Fruit fly (Drosophila melanogaster) whole organism, embryonic: ENCODE results near the gene Miga.

Experiments
- Adf1 ChIP-seq: fragments of 200-800 bp; sonication (Bioruptor generic); IDR thresholded peaks from 2 replicates; pipeline ENCODE4 v1.3.6; 2022; ENCODE audit warnings: missing biosample characterization, missing genetic modification characterization
- Antp ChIP-seq: fragments of 200-800 bp; sonication (Bioruptor generic); optimal IDR thresholded peaks from 3 replicates; lab custom pipeline; 2016; ENCODE audit warnings: missing biosample characterization, missing genetic modification characterization
- Awh ChIP-seq: fragments of 200-800 bp; sonication (Bioruptor generic); IDR thresholded peaks from 2 replicates; pipeline ENCODE4, ENCODE4 v1.3.6; 2022; ENCODE audit warnings: missing biosample characterization, missing genetic modification characterization
- B-H2 ChIP-seq: fragments of 200-800 bp; sonication (Bioruptor generic); optimal IDR thresholded peaks from 2 replicates; lab custom pipeline; 2018; ENCODE audit warnings: missing biosample characterization, mild to moderate bottlenecking, missing genetic modification characterization
- BEAF-32 ChIP-seq: fragments of 200-800 bp; sonication (Bioruptor generic); optimal IDR thresholded peaks from 3 replicates; lab custom pipeline; 2017; ENCODE audit warnings: missing biosample characterization, missing genetic modification characterization, mild to moderate bottlenecking, moderate library complexity, missing genetic modification reagents
- CG10543 ChIP-seq: fragments of 200-800 bp; sonication (Bioruptor generic); optimal IDR thresholded peaks from 3 replicates; lab custom pipeline; 2017; ENCODE audit warnings: missing biosample characterization, mild to moderate bottlenecking, missing genetic modification characterization, moderate library complexity
- CG11695 ChIP-seq: fragments of 200-800 bp; sonication (Bioruptor generic); IDR thresholded peaks from 3 replicates; pipeline ENCODE4 v1.3.6; 2022; ENCODE audit warnings: missing biosample characterization, missing genetic modification characterization
- CG12071 ChIP-seq: fragments of 200-800 bp; sonication (Bioruptor generic); optimal IDR thresholded peaks from 3 replicates; lab custom pipeline; 2018; ENCODE audit warnings: missing biosample characterization, mild to moderate bottlenecking, missing genetic modification characterization
- CG1603 ChIP-seq: fragments of 200-800 bp; sonication (Bioruptor generic); optimal IDR thresholded peaks from 2 replicates; lab custom pipeline; 2019; ENCODE audit warnings: missing biosample characterization, mild to moderate bottlenecking, missing genetic modification characterization, moderate library complexity
- CG17328 ChIP-seq: fragments of 200-800 bp; sonication (Bioruptor generic); IDR thresholded peaks from 2 replicates; pipeline ENCODE4 v1.3.6; 2022; ENCODE audit warnings: missing biosample characterization, missing genetic modification characterization
- CG17912 ChIP-seq: fragments of 200-800 bp; sonication (Bioruptor generic); optimal IDR thresholded peaks from 2 replicates; lab custom pipeline; 2018; ENCODE audit warnings: missing biosample characterization, mild to moderate bottlenecking, missing genetic modification characterization
- CG2875 ChIP-seq: fragments of 200-800 bp; sonication (Bioruptor generic); optimal IDR thresholded peaks from 2 replicates; lab custom pipeline; 2017; ENCODE audit warnings: missing biosample characterization, mild to moderate bottlenecking, missing genetic modification characterization, missing genetic modification reagents
- CG2889 ChIP-seq: fragments of 200-800 bp; sonication (Bioruptor generic); IDR thresholded peaks from 3 replicates; pipeline ENCODE4 v1.3.6; 2022; ENCODE audit warnings: missing biosample characterization, missing genetic modification characterization
- CG3163 ChIP-seq: fragments of 200-800 bp; sonication (Bioruptor generic); optimal IDR thresholded peaks from 3 replicates; lab custom pipeline; 2016; ENCODE audit warnings: missing biosample characterization, missing genetic modification characterization
- CG42726 ChIP-seq: fragments of 200-800 bp; sonication (Bioruptor generic); IDR thresholded peaks from 2 replicates; pipeline ENCODE4 v1.3.6; 2022; ENCODE audit warnings: missing biosample characterization, missing genetic modification characterization; ENCODE audit not compliant: partially characterized antibody
- CG4617 ChIP-seq: fragments of 200-800 bp; sonication (Bioruptor generic); optimal IDR thresholded peaks from 3 replicates; lab custom pipeline; 2016; ENCODE audit warnings: missing biosample characterization, missing genetic modification characterization, borderline replicate concordance
- CG4707 ChIP-seq: fragments of 200-800 bp; sonication (Bioruptor generic); optimal IDR thresholded peaks from 2 replicates; lab custom pipeline; 2018; ENCODE audit warnings: missing biosample characterization, mild to moderate bottlenecking, missing genetic modification characterization, moderate library complexity
- CG7786 ChIP-seq: fragments of 200-800 bp; sonication (Bioruptor generic); optimal IDR thresholded peaks from 2 replicates; lab custom pipeline; 2016; ENCODE audit warnings: missing biosample characterization, missing genetic modification characterization
- CG8089 ChIP-seq: fragments of 200-800 bp; sonication (Bioruptor generic); optimal IDR thresholded peaks from 3 replicates; lab custom pipeline; 2016; ENCODE audit warnings: missing biosample characterization, missing genetic modification characterization
- CG8359 ChIP-seq: fragments of 200-800 bp; sonication (Bioruptor generic); optimal IDR thresholded peaks from 2 replicates; lab custom pipeline; 2017; ENCODE audit warnings: missing biosample characterization, mild to moderate bottlenecking, missing genetic modification characterization, borderline replicate concordance
- CTCF ChIP-seq: fragments of 200-800 bp; sonication (Bioruptor generic); optimal IDR thresholded peaks from 2 replicates; lab custom pipeline; 2017; ENCODE audit warnings: missing biosample characterization, mild to moderate bottlenecking, missing genetic modification characterization, moderate library complexity
- Camta ChIP-seq: fragments of 200-800 bp; sonication (Bioruptor generic); optimal IDR thresholded peaks from 2 replicates; lab custom pipeline; 2016; ENCODE audit warnings: missing biosample characterization, missing genetic modification characterization
- E2f2 ChIP-seq: fragments of 200-800 bp; sonication (Bioruptor generic); IDR thresholded peaks from 2 replicates; pipeline ENCODE4 v1.3.6; 2022; ENCODE audit warnings: missing biosample characterization, missing genetic modification characterization
- ERR ChIP-seq: fragments of 200-800 bp; sonication (Bioruptor generic); optimal IDR thresholded peaks from 2 replicates; lab custom pipeline; 2016; ENCODE audit warnings: missing biosample characterization, missing genetic modification characterization
- Ets97D ChIP-seq: fragments of 200-800 bp; sonication (Bioruptor generic); optimal IDR thresholded peaks from 3 replicates; lab custom pipeline; 2016; ENCODE audit warnings: missing biosample characterization, missing genetic modification characterization
- Gsc ChIP-seq: fragments of 200-800 bp; sonication (Bioruptor generic); IDR thresholded peaks from 2 replicates; pipeline ENCODE4 v1.3.6; 2022; ENCODE audit warnings: missing biosample characterization, missing genetic modification characterization
- Jarid2 ChIP-seq: fragments of 200-800 bp; sonication (Bioruptor generic); optimal IDR thresholded peaks from 3 replicates; lab custom pipeline; 2017; ENCODE audit warnings: mild to moderate bottlenecking, missing biosample characterization, missing genetic modification reagents, missing genetic modification characterization
- Med ChIP-seq: fragments of 200-800 bp; sonication (Bioruptor generic); peaks from one replicate; lab custom pipeline; 2016; ENCODE audit warnings: missing biosample characterization, missing genetic modification characterization, mild to moderate bottlenecking, inconsistent platforms, moderate library complexity
- Myb ChIP-seq: fragments of 200-800 bp; sonication (Bioruptor generic); optimal IDR thresholded peaks from 2 replicates; lab custom pipeline; 2016; ENCODE audit warnings: missing biosample characterization, missing genetic modification characterization
- NC2β ChIP-seq: fragments of 200-800 bp; sonication (Bioruptor generic); optimal IDR thresholded peaks from 2 replicates; lab custom pipeline; 2016; ENCODE audit warnings: missing biosample characterization, missing genetic modification characterization
- NFAT ChIP-seq: fragments of 200-800 bp; sonication (Bioruptor generic); IDR thresholded peaks from 2 replicates; pipeline ENCODE4 v1.3.6; 2022; ENCODE audit warnings: missing biosample characterization, missing genetic modification characterization
- Nf-YB ChIP-seq: fragments of 200-800 bp; sonication (Bioruptor generic); optimal IDR thresholded peaks from 3 replicates; lab custom pipeline; 2019; ENCODE audit warnings: missing biosample characterization, mild to moderate bottlenecking, missing genetic modification characterization, moderate library complexity
- Rfx ChIP-seq: fragments of 200-800 bp; sonication (Bioruptor generic); IDR thresholded peaks from 2 replicates; pipeline ENCODE4 v1.3.6; 2022; ENCODE audit warnings: missing biosample characterization, missing genetic modification characterization
- Sin3A ChIP-seq: fragments of >200 bp; optimal IDR thresholded peaks from 2 replicates; lab custom pipeline; 2018
- Trl ChIP-seq, 3 experiments: fragments of >200 bp in 2 of 3; fragments of 200-800 bp in 1 of 3; sonication (Bioruptor generic) in 1 of 3; optimal IDR thresholded peaks; 2 replicates in 1 of 3; 3 replicates in 2 of 3; lab custom pipeline; 2016 to 2017; ENCODE audit warnings: missing biosample characterization in 1 of 3, missing genetic modification characterization in 1 of 3
- YL-1 ChIP-seq: fragments of 200-800 bp; sonication (Bioruptor generic); optimal IDR thresholded peaks from 3 replicates; lab custom pipeline; 2017; ENCODE audit warnings: missing biosample characterization, mild to moderate bottlenecking, missing genetic modification characterization
- bbx ChIP-seq: fragments of 200-800 bp; sonication (Bioruptor generic); IDR thresholded peaks from 2 replicates; pipeline ENCODE4 v1.3.6; 2022; ENCODE audit warnings: missing biosample characterization, missing genetic modification characterization; ENCODE audit not compliant: partially characterized antibody
- dm ChIP-seq: fragments of 200-800 bp; sonication (Bioruptor generic); optimal IDR thresholded peaks from 3 replicates; lab custom pipeline; 2016; ENCODE audit warnings: missing biosample characterization, missing genetic modification characterization
- ems ChIP-seq: fragments of 200-800 bp; sonication (Bioruptor generic); optimal IDR thresholded peaks from 3 replicates; lab custom pipeline; 2016; ENCODE audit warnings: missing biosample characterization, missing genetic modification characterization
- hkb ChIP-seq, 2 experiments: fragments of 200-800 bp in 1 of 2; fragments of >200 bp in 1 of 2; sonication (Bioruptor generic) in 1 of 2; IDR thresholded peaks in 1 of 2; optimal IDR thresholded peaks in 1 of 2; 2 replicates each; pipeline versions ENCODE4 v1.3.6 to Lab custom; 2017 to 2022; ENCODE audit warnings: missing biosample characterization in 1 of 2, missing genetic modification characterization in 1 of 2
- kah ChIP-seq: fragments of 200-800 bp; sonication (Bioruptor generic); optimal IDR thresholded peaks from 2 replicates; lab custom pipeline; 2018; ENCODE audit warnings: missing biosample characterization, mild to moderate bottlenecking, missing genetic modification characterization
- mam ChIP-seq: fragments of 200-800 bp; sonication (Bioruptor generic); optimal IDR thresholded peaks from 3 replicates; lab custom pipeline; 2016; ENCODE audit warnings: missing biosample characterization, missing genetic modification characterization
- nau ChIP-seq: fragments of 200-800 bp; sonication (Bioruptor generic); optimal IDR thresholded peaks from 3 replicates; lab custom pipeline; 2017; ENCODE audit warnings: missing biosample characterization, mild to moderate bottlenecking, missing genetic modification characterization, missing genetic modification reagents
- nmo ChIP-seq: fragments of 200-800 bp; sonication (Bioruptor generic); optimal IDR thresholded peaks from 2 replicates; lab custom pipeline; 2018; ENCODE audit warnings: missing biosample characterization, mild to moderate bottlenecking, missing genetic modification characterization, moderate library complexity
- pita ChIP-seq: fragments of 200-800 bp; sonication (Bioruptor generic); optimal IDR thresholded peaks from 2 replicates; lab custom pipeline; 2017; ENCODE audit warnings: missing biosample characterization, mild to moderate bottlenecking, missing genetic modification characterization
- salm ChIP-seq: fragments of 200-800 bp; sonication (Bioruptor generic); optimal IDR thresholded peaks from 2 replicates; lab custom pipeline; 2018; ENCODE audit warnings: missing biosample characterization, mild to moderate bottlenecking, missing genetic modification characterization
- sens ChIP-seq: fragments of 200-800 bp; sonication (Bioruptor generic); peaks from one replicate; lab custom pipeline; 2016; ENCODE audit warnings: missing biosample characterization, missing genetic modification characterization
- stc ChIP-seq: fragments of 200-800 bp; sonication (Bioruptor generic); IDR thresholded peaks from 2 replicates; pipeline ENCODE4 v1.3.6; 2022; ENCODE audit warnings: missing biosample characterization, missing genetic modification characterization
- tin ChIP-seq: fragments of 200-800 bp; sonication (Bioruptor generic); optimal IDR thresholded peaks from 3 replicates; lab custom pipeline; 2016; ENCODE audit warnings: missing biosample characterization, missing genetic modification characterization
- zfh1 ChIP-seq: fragments of 200-800 bp; sonication (Bioruptor generic); IDR thresholded peaks from 3 replicates; pipeline ENCODE4 v1.3.6; 2022; ENCODE audit warnings: missing biosample characterization, missing genetic modification characterization

The Miga gene

DNA sequence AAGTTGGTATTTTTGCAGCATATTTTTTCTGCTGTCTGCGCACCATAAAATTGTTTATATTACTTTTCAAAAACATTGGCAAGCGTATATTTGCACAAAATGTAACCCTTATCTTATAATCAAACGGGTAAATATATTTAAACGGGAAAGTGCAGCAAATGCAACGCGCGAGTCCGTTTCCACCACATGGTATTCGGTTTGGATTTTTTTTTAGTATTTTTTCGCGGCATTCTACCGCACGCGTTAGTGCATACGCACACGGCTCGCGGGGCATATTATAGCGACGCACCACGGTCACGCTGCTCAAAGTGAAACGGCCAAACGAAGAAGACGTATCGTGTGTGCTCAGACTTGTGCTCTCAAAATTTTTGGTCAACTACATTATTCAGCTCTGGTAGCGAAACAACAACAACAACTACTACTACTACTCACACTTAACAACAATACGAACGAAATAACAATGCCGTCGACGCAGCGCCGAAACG lies 28.6 kb downstream of the Miga start, which contains the start of gene Trf2 (continued):
- TF ChIP-seq CG4617 (peak; percentile 31), stc (peak; percentile 29; the same call in 1 of the 2 replicates), zfh1 (GFP tag; lab: Robert Waterston, UW) (peak; percentile 49; the same call in 2 of the 3 replicates), Camta (peak; percentile 54), CG2875 (GFP tag; lab: Kevin White, UChicago) (peak; percentile 8), Antp (GFP tag; lab: Kevin White, UChicago) (no peak), CG2889 (GFP tag; lab: Robert Waterston, UW) (no peak), Ets97D (GFP tag; lab: Kevin White, UChicago) (peak; percentile 31), CG42726 (peak; percentile 31; the same call in 1 of the 2 replicates), nau (GFP tag; lab: Kevin White, UChicago) (no peak), CTCF (peak; percentile 2), kah (GFP tag; lab: Kevin White, UChicago) (no peak), CG8359 (GFP tag; lab: Kevin White, UChicago) (peak; percentile 2), nmo (peak; percentile 34), Awh (GFP tag; lab: Robert Waterston, UW) (no peak), Myb (peak; percentile 52), BEAF-32 (GFP tag; lab: Kevin White, UChicago) (peak; percentile 57), Adf1 (GFP tag; lab: Robert Waterston, UW) (no peak), dm (GFP tag; lab: Kevin White, UChicago) (peak; percentile 35), CG3163 (GFP tag; lab: Kevin White, UChicago) (peak; percentile 3), CG4707 (peak; percentile 2), Rfx (peak; percentile 30; the same call in 1 of the 2 replicates), NFAT (GFP tag; lab: Robert Waterston, UW) (0 out of 2 replicates have a peak, but pooled peaks have one; percentile 5), CG1603 (tag; lab: Kevin White, UChicago) (peak; percentile 2), hkb (optimal IDR thresholded peaks at IDR 0.05; lab: Kevin White, UChicago) (no peak), hkb (GFP tag; IDR thresholded peaks at IDR 0.05; lab: Robert Waterston, UW) (peak; percentile 39; the same call in 1 of the 2 replicates), Nf-YB (peak; percentile 11), salm (tag; lab: Kevin White, UChicago) (no peak), tin (no peak), Jarid2 (GFP tag; lab: Kevin White, UChicago) (peak; percentile 77), CG7786 (GFP tag; lab: Kevin White, UChicago) (no peak), Gsc (GFP tag; lab: Robert Waterston, UW) (no peak), pita (GFP tag; lab: Kevin White, UChicago) (peak; percentile 43), NC2β (GFP tag; lab: Kevin White, UChicago) (peak; percentile 35), Trl (optimal IDR thresholded peaks at IDR 0.05; lab: Kevin White, UChicago) (no peak), Trl (GFP tag; optimal IDR thresholded peaks at IDR 0.05; lab: Kevin White, UChicago) (peak; percentile 9), YL-1 (GFP tag; lab: Kevin White, UChicago) (no peak), E2f2 (GFP tag; lab: Robert Waterston, UW) (peak; percentile 43; the same call in 1 of the 2 replicates), sens (GFP tag; lab: Kevin White, UChicago) (peak; percentile 73), ERR (GFP tag; lab: Kevin White, UChicago) (no peak), Sin3A (lab: Kevin White, UChicago) (peak; percentile 94), Med (peak; percentile 85), CG17328 (GFP tag; lab: Robert Waterston, UW) (0 out of 2 replicates have a peak, but pooled peaks have one; percentile 26), B-H2 (GFP tag; lab: Kevin White, UChicago) (peak; percentile 10), CG17912 (GFP tag; lab: Kevin White, UChicago) (no peak), CG8089 (GFP tag; lab: Kevin White, UChicago) (no peak), CG12071 (GFP tag; lab: Kevin White, UChicago) (no peak), CG10543 (peak; percentile 11), CG11695 (GFP tag; lab: Robert Waterston, UW) (peak; percentile 9; the same call in 1 of the 3 replicates), ems (peak; percentile 1), bbx (GFP tag; lab: Robert Waterston, UW) (peak; percentile 33; the same call in 1 of the 2 replicates), mam (peak; percentile 11)
